Worm (Caenorhabditis elegans) whole organism, L2 larva: ENCODE data around the gene K12H6.6.

Experiments
- C34F6.9 ChIP-seq: fragments of 150-350 bp; optimal IDR thresholded peaks from 2 replicates; lab custom pipeline; 2014; ENCODE audit warnings: missing biosample characterization, missing genetic modification characterization
- F13H6.1 ChIP-seq: sonication (generic microtip); optimal IDR thresholded peaks from 2 replicates; lab custom pipeline; 2016; ENCODE audit warnings: missing genetic modification characterization, missing compliant biosample characterization
- R02D3.7 ChIP-seq: fragments of 150-350 bp; optimal IDR thresholded peaks from 2 replicates; lab custom pipeline; 2014; ENCODE audit warnings: missing biosample characterization, missing genetic modification characterization
- Y55F3AM.14 ChIP-seq: fragments of 200-800 bp; sonication (Bioruptor generic); optimal IDR thresholded peaks from 2 replicates; lab custom pipeline; 2018; ENCODE audit warnings: mild to moderate bottlenecking, missing genetic modification characterization, missing compliant biosample characterization
- ZK546.5 ChIP-seq: sonication (generic microtip); optimal IDR thresholded peaks from 2 replicates; lab custom pipeline; 2017; ENCODE audit warnings: missing biosample characterization, missing genetic modification characterization
- aly-2 ChIP-seq: fragments of 150-350 bp; optimal IDR thresholded peaks from 2 replicates; lab custom pipeline; 2014; ENCODE audit warnings: missing biosample characterization, missing genetic modification characterization
- ama-1 ChIP-seq: fragments of 150-350 bp; optimal IDR thresholded peaks from 2 replicates; lab custom pipeline; 2018; ENCODE audit warnings: inconsistent platforms
- blmp-1 ChIP-seq: sonication (generic microtip); optimal IDR thresholded peaks from 2 replicates; lab custom pipeline; 2017; ENCODE audit warnings: missing genetic modification characterization, mild to moderate bottlenecking, missing compliant biosample characterization, antibody characterized with exemption, moderate library complexity; ENCODE audit not compliant: insufficient read depth
- ceh-16 ChIP-seq: fragments of 150-350 bp; optimal IDR thresholded peaks from 2 replicates; lab custom pipeline; 2014; ENCODE audit warnings: missing biosample characterization, missing genetic modification characterization
- ceh-82 ChIP-seq: fragments of 150-350 bp; optimal IDR thresholded peaks from 2 replicates; lab custom pipeline; 2014; ENCODE audit warnings: missing biosample characterization, missing genetic modification characterization
- crh-2 ChIP-seq: sonication (generic microtip); optimal IDR thresholded peaks from 2 replicates; lab custom pipeline; 2017; ENCODE audit warnings: missing biosample characterization, missing genetic modification characterization
- dmd-4 ChIP-seq: sonication (generic microtip); optimal IDR thresholded peaks from 2 replicates; lab custom pipeline; 2017; ENCODE audit warnings: missing biosample characterization, missing genetic modification characterization
- elt-3 ChIP-seq: sonication (generic microtip); optimal IDR thresholded peaks from 2 replicates; lab custom pipeline; 2017; ENCODE audit warnings: missing biosample characterization, missing genetic modification characterization
- fos-1 ChIP-seq: fragments of 150-350 bp; optimal IDR thresholded peaks from 2 replicates; lab custom pipeline; 2014; ENCODE audit warnings: missing biosample characterization, missing genetic modification characterization
- gmeb-1 ChIP-seq: fragments of 150-350 bp; optimal IDR thresholded peaks from 2 replicates; lab custom pipeline; 2014; ENCODE audit warnings: missing biosample characterization, missing genetic modification characterization
- lin-11 ChIP-seq: fragments of 150-350 bp; sonication (generic microtip); optimal IDR thresholded peaks from 2 replicates; lab custom pipeline; 2014; ENCODE audit warnings: missing biosample characterization, missing genetic modification characterization, inconsistent platforms, mixed read lengths
- lin-13 ChIP-seq: fragments of 150-350 bp; optimal IDR thresholded peaks from 2 replicates; lab custom pipeline; 2014; ENCODE audit warnings: missing biosample characterization, missing genetic modification reagents, missing genetic modification characterization
- lsy-2 ChIP-seq, 2 experiments: fragments of 150-350 bp in 1 of 2; sonication (generic microtip) in 1 of 2; optimal IDR thresholded peaks; 2 replicates each; lab custom pipeline; 2014 to 2017; ENCODE audit warnings: missing biosample characterization in 2 of 2, missing genetic modification characterization in 2 of 2
- mab-5 ChIP-seq: fragments of 150-350 bp; optimal IDR thresholded peaks from 2 replicates; lab custom pipeline; 2014; ENCODE audit warnings: missing biosample characterization, missing genetic modification characterization
- mbf-1 ChIP-seq: sonication (generic microtip); optimal IDR thresholded peaks from 2 replicates; lab custom pipeline; 2017; ENCODE audit warnings: missing biosample characterization, missing genetic modification characterization
- mdl-1 ChIP-seq, 2 experiments: fragments of 150-350 bp in 1 of 2; sonication (generic microtip) in 1 of 2; optimal IDR thresholded peaks; 2 replicates each; lab custom pipeline; 2017; ENCODE audit warnings: missing biosample characterization in 2 of 2, missing genetic modification characterization in 2 of 2
- nhr-11 ChIP-seq: fragments of 150-350 bp; optimal IDR thresholded peaks from 2 replicates; lab custom pipeline; 2014; ENCODE audit warnings: missing biosample characterization, missing genetic modification characterization
- nhr-12 ChIP-seq: fragments of 150-350 bp; optimal IDR thresholded peaks from 2 replicates; lab custom pipeline; 2014; ENCODE audit warnings: missing biosample characterization, missing genetic modification characterization
- nhr-129 ChIP-seq: fragments of 150-350 bp; optimal IDR thresholded peaks from 2 replicates; lab custom pipeline; 2014; ENCODE audit warnings: missing biosample characterization, missing genetic modification characterization
- nhr-21 ChIP-seq: fragments of 150-350 bp; optimal IDR thresholded peaks from 2 replicates; lab custom pipeline; 2014; ENCODE audit warnings: missing biosample characterization, missing genetic modification characterization
- nhr-25 ChIP-seq: fragments of 150-350 bp; sonication (generic microtip); optimal IDR thresholded peaks from 3 replicates; lab custom pipeline; 2014; ENCODE audit warnings: missing biosample characterization, missing genetic modification characterization
- nhr-77 ChIP-seq: fragments of 150-350 bp; optimal IDR thresholded peaks from 2 replicates; lab custom pipeline; 2014; ENCODE audit warnings: missing biosample characterization, missing genetic modification characterization
- peb-1 ChIP-seq: fragments of 150-350 bp; optimal IDR thresholded peaks from 2 replicates; lab custom pipeline; 2014; ENCODE audit warnings: missing biosample characterization, missing genetic modification characterization
- sem-4 ChIP-seq: fragments of 150-350 bp; optimal IDR thresholded peaks from 2 replicates; lab custom pipeline; 2014; ENCODE audit warnings: missing biosample characterization, missing genetic modification reagents, missing genetic modification characterization
- skn-1 ChIP-seq: sonication (generic microtip); optimal IDR thresholded peaks from 2 replicates; lab custom pipeline; 2017; ENCODE audit warnings: missing biosample characterization, missing genetic modification characterization
- sma-3 ChIP-seq: sonication (generic microtip); optimal IDR thresholded peaks from 2 replicates; lab custom pipeline; 2016; ENCODE audit warnings: missing genetic modification reagents, missing genetic modification characterization, missing compliant biosample characterization
- sma-9 ChIP-seq, 2 experiments: fragments of 150-350 bp in 1 of 2; sonication (generic microtip) in 1 of 2; optimal IDR thresholded peaks; 2 replicates each; lab custom pipeline; 2014 to 2016; ENCODE audit warnings: missing genetic modification characterization in 2 of 2, mild to moderate bottlenecking in 1 of 2, missing biosample characterization in 1 of 2, missing compliant biosample characterization in 1 of 2, missing genetic modification reagents in 1 of 2, moderate library complexity in 1 of 2
- unc-55 ChIP-seq: fragments of 150-350 bp; sonication (generic microtip); optimal IDR thresholded peaks from 3 replicates; lab custom pipeline; 2014; ENCODE audit warnings: missing biosample characterization, missing genetic modification reagents, missing genetic modification characterization
- unc-62 ChIP-seq: fragments of 150-350 bp; optimal IDR thresholded peaks from 2 replicates; lab custom pipeline; 2014; ENCODE audit warnings: missing biosample characterization, missing genetic modification reagents, missing genetic modification characterization
- ztf-1 ChIP-seq: fragments of 200-800 bp; sonication (Bioruptor generic); conservative IDR thresholded peaks from 2 replicates; pipeline ENCODE4 v1.3.6; 2022; ENCODE audit warnings: missing genetic modification characterization, missing compliant biosample characterization
- ztf-11 ChIP-seq: sonication (generic microtip); optimal IDR thresholded peaks from 2 replicates; lab custom pipeline; 2017; ENCODE audit warnings: missing biosample characterization, missing genetic modification characterization
- ztf-4 ChIP-seq: fragments of 150-350 bp; optimal IDR thresholded peaks from 2 replicates; lab custom pipeline; 2014; ENCODE audit warnings: missing biosample characterization, missing genetic modification characterization

The K12H6.6 gene

DNA sequence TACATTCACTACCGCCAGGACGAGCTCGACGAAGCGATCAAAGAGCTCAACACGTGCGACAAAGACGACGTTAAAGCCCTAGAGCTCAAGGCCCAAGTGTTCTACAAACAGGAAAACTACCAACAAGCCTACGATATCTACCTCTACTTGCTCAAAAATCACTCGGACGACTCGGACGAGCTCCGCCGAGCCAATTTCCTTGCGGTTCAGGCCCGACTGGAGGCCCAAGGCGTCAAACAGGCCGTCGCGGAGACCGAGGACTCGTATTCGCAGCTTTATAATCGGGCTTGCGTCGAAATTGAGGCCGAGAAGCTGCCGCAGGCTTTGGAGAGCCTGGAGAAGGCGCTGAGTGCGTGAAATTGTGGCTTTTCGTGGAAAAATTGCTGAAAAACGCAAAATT, 43.2 kb downstream of the K12H6.6 start:
- TF ChIP-seq elt-3 (tag; lab: Kevin White, UChicago) (no peak), peb-1 (tag; lab: Kevin White, UChicago) (no peak), lsy-2 (tag; optimal IDR thresholded peaks at IDR 0.05; lab: Kevin White, UChicago) (no peak)

DNA sequence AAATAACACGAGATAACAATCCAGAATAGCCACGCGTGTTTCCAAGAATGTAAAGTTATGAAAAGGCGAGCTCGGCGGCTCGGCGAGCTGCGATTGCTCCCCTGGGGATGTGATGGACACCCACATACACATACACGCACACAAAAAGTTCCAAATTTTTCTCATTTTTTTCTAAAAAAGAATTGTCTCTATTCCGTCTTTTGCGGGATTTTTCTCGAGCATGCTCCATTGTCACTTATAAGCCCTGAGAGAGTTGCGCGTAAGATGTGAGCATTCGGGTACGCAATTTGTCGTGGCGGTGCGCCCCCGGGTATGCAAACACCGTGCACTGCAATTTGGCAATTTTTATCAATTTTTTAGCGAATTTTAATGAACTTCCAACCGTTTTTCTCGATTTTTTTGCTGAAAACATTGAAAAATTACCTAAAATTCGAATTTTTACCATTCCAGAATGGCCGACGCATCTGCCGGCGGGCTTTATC, 44.0 kb downstream of the K12H6.6 start, which contains the start of the genes F08D12.12 and srpa-72:
F08D12.12 (minus strand) TSS at position 51 of the 482 bp plus-strand sequence.
srpa-72 (plus strand) TSS at position 451 of the 482 bp plus-strand sequence.
- TF ChIP-seq lsy-2 (tag; optimal IDR thresholded peaks at IDR 0.05; lab: Kevin White, UChicago), result peak; percentile 24 to 60
- TF ChIP-seq mdl-1 (tag; optimal IDR thresholded peaks at IDR 0.05; lab: Kevin White, UChicago), result peak in 1 of 2 experiments; percentile 39
- TF ChIP-seq nhr-21, result no peak
- TF ChIP-seq lin-11 (tag; lab: Kevin White, UChicago), result peak; percentile 0
- no peak for TF ChIP-seq unc-62 (GFP tag; lab: Kevin White, UChicago)
- no peak for TF ChIP-seq dmd-4 (tag; lab: Kevin White, UChicago)
- TF ChIP-seq crh-2, result no peak
- no peak for TF ChIP-seq elt-3 (tag; lab: Kevin White, UChicago)
- no peak for TF ChIP-seq ama-1 (lab: Kevin White, UChicago)
- no peak for TF ChIP-seq nhr-12
- no peak for TF ChIP-seq Y55F3AM.14 (GFP tag; lab: Kevin White, UChicago)
- TF ChIP-seq ztf-11 (tag; lab: Kevin White, UChicago), result no peak
- TF ChIP-seq gmeb-1 (tag; lab: Kevin White, UChicago), result no peak
- no peak for TF ChIP-seq fos-1 (tag; lab: Kevin White, UChicago)
- no peak for TF ChIP-seq blmp-1 (tag; lab: Kevin White, UChicago)
- no peak for TF ChIP-seq peb-1 (tag; lab: Kevin White, UChicago)
- TF ChIP-seq ztf-4 (tag; lab: Kevin White, UChicago), result no peak
- TF ChIP-seq ceh-16 (tag; lab: Kevin White, UChicago), result no peak
- TF ChIP-seq mab-5 (tag; lab: Kevin White, UChicago), result peak; percentile 7
- TF ChIP-seq sma-9 (GFP tag; optimal IDR thresholded peaks at IDR 0.05; lab: Kevin White, UChicago), result no peak
- no peak for TF ChIP-seq sma-9 (tag; optimal IDR thresholded peaks at IDR 0.05; lab: Kevin White, UChicago)
- TF ChIP-seq R02D3.7 (tag; lab: Kevin White, UChicago), result no peak
- peak; percentile 57 for TF ChIP-seq unc-55 (GFP tag; lab: Kevin White, UChicago)
- TF ChIP-seq ztf-1, result no peak
- no peak for TF ChIP-seq nhr-77 (tag; lab: Kevin White, UChicago)
- no peak for TF ChIP-seq aly-2 (tag; lab: Kevin White, UChicago)
- TF ChIP-seq nhr-129 (tag; lab: Kevin White, UChicago), result peak; percentile 41
- TF ChIP-seq F13H6.1, result peak; percentile 24
- no peak for TF ChIP-seq nhr-25 (tag; lab: Kevin White, UChicago)
- TF ChIP-seq sem-4, result no peak
- no peak for TF ChIP-seq lin-13 (GFP tag; lab: Kevin White, UChicago)
- TF ChIP-seq ceh-82 (tag; lab: Kevin White, UChicago), result no peak
- TF ChIP-seq C34F6.9 (tag; lab: Kevin White, UChicago), result peak; percentile 33
- TF ChIP-seq mbf-1, result no peak
- TF ChIP-seq sma-3 (GFP tag; lab: Kevin White, UChicago), result peak; percentile 29
- no peak for TF ChIP-seq skn-1 (tag; lab: Kevin White, UChicago)

DNA sequence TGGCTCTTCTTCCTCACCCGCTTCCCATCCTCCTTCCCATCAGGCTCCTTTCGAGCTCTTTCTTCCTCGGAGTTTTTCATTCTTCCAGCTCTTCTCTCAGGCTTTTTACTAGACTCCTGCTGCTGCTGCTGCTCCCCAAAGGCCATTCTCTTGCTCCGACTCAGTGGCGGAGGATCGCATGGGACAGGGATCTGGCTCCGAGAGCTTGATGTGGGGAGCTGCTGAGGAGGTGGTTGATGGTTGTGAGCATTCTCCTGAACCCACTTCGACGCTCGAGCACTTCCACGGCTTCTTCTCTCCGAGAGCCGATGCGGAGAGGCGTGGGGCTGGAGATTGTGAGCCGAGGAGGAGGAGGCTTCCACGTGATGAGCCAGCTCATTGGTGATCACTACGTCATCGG, 45.2 kb downstream of the K12H6.6 start:
- no peak for TF ChIP-seq nhr-77 (tag; lab: Kevin White, UChicago)
- TF ChIP-seq ceh-16 (tag; lab: Kevin White, UChicago), result no peak
- TF ChIP-seq aly-2 (tag; lab: Kevin White, UChicago), result no peak

ce11 chrII:2783380-2783779, 47.7 kb downstream of the K12H6.6 start:
- TF ChIP-seq nhr-129 (tag; lab: Kevin White, UChicago), result no peak
- no peak for TF ChIP-seq fos-1 (tag; lab: Kevin White, UChicago)
- no peak for TF ChIP-seq unc-62 (GFP tag; lab: Kevin White, UChicago)
- TF ChIP-seq nhr-11 (tag; lab: Kevin White, UChicago), result no peak
- no peak for TF ChIP-seq C34F6.9 (tag; lab: Kevin White, UChicago)
- no peak for TF ChIP-seq F13H6.1
- TF ChIP-seq nhr-21, result no peak
- no peak for TF ChIP-seq ZK546.5 (tag; lab: Kevin White, UChicago)
- TF ChIP-seq ceh-82 (tag; lab: Kevin White, UChicago), result no peak
